Fruit fly (Drosophila melanogaster) whole organism, embryonic: ENCODE measurements around the gene Sbds.

Source experiments
- Asciz ChIP-seq: fragments of 200-800 bp; sonication (Bioruptor generic); optimal IDR thresholded peaks from 2 replicates; lab custom pipeline; 2017; ENCODE audit warnings: missing biosample characterization, mild to moderate bottlenecking, missing genetic modification characterization, missing genetic modification reagents
- CG11504 ChIP-seq: fragments of 200-800 bp; sonication (Bioruptor generic); optimal IDR thresholded peaks from 3 replicates; lab custom pipeline; 2019; ENCODE audit warnings: missing biosample characterization, mild to moderate bottlenecking, missing genetic modification characterization, moderate library complexity
- CG11695 ChIP-seq: fragments of 200-800 bp; sonication (Bioruptor generic); IDR thresholded peaks from 3 replicates; pipeline ENCODE4 v1.3.6; 2022; ENCODE audit warnings: missing biosample characterization, missing genetic modification characterization
- CG14667 ChIP-seq: fragments of 200-800 bp; sonication (Bioruptor generic); IDR thresholded peaks from 2 replicates; pipeline ENCODE4 v1.3.6; 2022; ENCODE audit warnings: missing biosample characterization, missing genetic modification characterization
- CG15269 ChIP-seq: fragments of 200-800 bp; sonication (Bioruptor generic); optimal IDR thresholded peaks from 2 replicates; lab custom pipeline; 2018; ENCODE audit warnings: missing biosample characterization, mild to moderate bottlenecking, missing genetic modification characterization, moderate library complexity
- CG15514 ChIP-seq: fragments of 200-800 bp; sonication (Bioruptor generic); optimal IDR thresholded peaks from 3 replicates; lab custom pipeline; 2017; ENCODE audit warnings: missing biosample characterization, missing genetic modification characterization, mild to moderate bottlenecking, moderate library complexity, missing genetic modification reagents
- CG17385 ChIP-seq: fragments of 200-800 bp; sonication (Bioruptor generic); optimal IDR thresholded peaks from 3 replicates; lab custom pipeline; 2018; ENCODE audit warnings: missing biosample characterization, mild to moderate bottlenecking, missing genetic modification characterization
- CG17612 ChIP-seq: fragments of 200-800 bp; sonication (Bioruptor generic); IDR thresholded peaks from 2 replicates; pipeline ENCODE4 v1.3.6; 2022; ENCODE audit warnings: missing biosample characterization, missing genetic modification characterization
- CG2678 ChIP-seq: fragments of 200-800 bp; sonication (Bioruptor generic); optimal IDR thresholded peaks from 3 replicates; lab custom pipeline; 2019; ENCODE audit warnings: missing biosample characterization, mild to moderate bottlenecking, missing genetic modification characterization, moderate library complexity
- CG2875 ChIP-seq: fragments of 200-800 bp; sonication (Bioruptor generic); optimal IDR thresholded peaks from 2 replicates; lab custom pipeline; 2017; ENCODE audit warnings: missing biosample characterization, mild to moderate bottlenecking, missing genetic modification characterization, missing genetic modification reagents
- CG30403 ChIP-seq: fragments of 200-800 bp; sonication (Bioruptor generic); optimal IDR thresholded peaks from 3 replicates; lab custom pipeline; 2016; ENCODE audit warnings: missing biosample characterization, missing genetic modification characterization
- CG32532 ChIP-seq: fragments of 200-800 bp; sonication (Bioruptor generic); IDR thresholded peaks from 2 replicates; pipeline ENCODE4 v1.3.6; 2022; ENCODE audit warnings: missing biosample characterization, missing genetic modification characterization
- CG3726 ChIP-seq: fragments of 200-800 bp; sonication (Bioruptor generic); IDR thresholded peaks from 3 replicates; pipeline ENCODE4, ENCODE4 v1.3.6; 2022; ENCODE audit warnings: missing biosample characterization, missing genetic modification characterization
- CG4328 ChIP-seq: fragments of 200-800 bp; sonication (Bioruptor generic); optimal IDR thresholded peaks from 3 replicates; lab custom pipeline; 2017; ENCODE audit warnings: missing biosample characterization, missing genetic modification reagents, missing genetic modification characterization
- CG7786 ChIP-seq: fragments of 200-800 bp; sonication (Bioruptor generic); optimal IDR thresholded peaks from 2 replicates; lab custom pipeline; 2016; ENCODE audit warnings: missing biosample characterization, missing genetic modification characterization
- CG9932 ChIP-seq: fragments of 200-800 bp; sonication (Bioruptor generic); IDR thresholded peaks from 2 replicates; pipeline ENCODE4 v1.3.6; 2022; ENCODE audit warnings: missing biosample characterization, missing genetic modification characterization
- CoRest ChIP-seq: fragments of 200-800 bp; sonication (Bioruptor generic); optimal IDR thresholded peaks from 3 replicates; lab custom pipeline; 2018; ENCODE audit warnings: missing biosample characterization, mild to moderate bottlenecking, missing genetic modification characterization, moderate library complexity
- Dbx ChIP-seq: fragments of 200-800 bp; sonication (Bioruptor generic); IDR thresholded peaks from 3 replicates; pipeline ENCODE4 v1.3.6; 2022; ENCODE audit warnings: missing biosample characterization, missing genetic modification characterization
- E2f2 ChIP-seq: fragments of 200-800 bp; sonication (Bioruptor generic); IDR thresholded peaks from 2 replicates; pipeline ENCODE4 v1.3.6; 2022; ENCODE audit warnings: missing biosample characterization, missing genetic modification characterization
- Fer3 ChIP-seq: fragments of 200-800 bp; sonication (Bioruptor generic); optimal IDR thresholded peaks from 2 replicates; lab custom pipeline; 2018; ENCODE audit warnings: missing biosample characterization, mild to moderate bottlenecking, missing genetic modification characterization, moderate library complexity
- Hr78 ChIP-seq, 2 experiments: fragments of 200-800 bp in 1 of 2; fragments of >200 bp in 1 of 2; sonication (Bioruptor generic) in 1 of 2; optimal IDR thresholded peaks; 2 replicates each; lab custom pipeline; 2017 to 2019; ENCODE audit warnings: missing biosample characterization in 2 of 2, missing genetic modification characterization in 2 of 2, mild to moderate bottlenecking in 1 of 2, moderate library complexity in 1 of 2
- Hsf ChIP-seq: fragments of 200-800 bp; sonication (Bioruptor generic); optimal IDR thresholded peaks from 3 replicates; lab custom pipeline; 2016; ENCODE audit warnings: missing biosample characterization, missing genetic modification characterization
- Med ChIP-seq: fragments of 200-800 bp; sonication (Bioruptor generic); peaks from one replicate; lab custom pipeline; 2016; ENCODE audit warnings: missing biosample characterization, missing genetic modification characterization, mild to moderate bottlenecking, inconsistent platforms, moderate library complexity
- NfI ChIP-seq: fragments of 200-800 bp; sonication (Bioruptor generic); optimal IDR thresholded peaks from 3 replicates; lab custom pipeline; 2018; ENCODE audit warnings: missing biosample characterization, mild to moderate bottlenecking, missing genetic modification characterization, moderate library complexity
- Oli ChIP-seq: fragments of 200-800 bp; sonication (Bioruptor generic); optimal IDR thresholded peaks from 2 replicates; lab custom pipeline; 2018; ENCODE audit warnings: missing biosample characterization, mild to moderate bottlenecking, missing genetic modification characterization, moderate library complexity
- Rfx ChIP-seq: fragments of 200-800 bp; sonication (Bioruptor generic); IDR thresholded peaks from 2 replicates; pipeline ENCODE4 v1.3.6; 2022; ENCODE audit warnings: missing biosample characterization, missing genetic modification characterization
- Sox100B ChIP-seq: fragments of 200-800 bp; sonication (Bioruptor generic); optimal IDR thresholded peaks from 3 replicates; lab custom pipeline; 2018; ENCODE audit warnings: missing biosample characterization, mild to moderate bottlenecking, missing genetic modification characterization
- Sox102F ChIP-seq: fragments of 200-800 bp; sonication (Bioruptor generic); optimal IDR thresholded peaks from 2 replicates; lab custom pipeline; 2018; ENCODE audit warnings: missing biosample characterization, mild to moderate bottlenecking, missing genetic modification characterization, moderate library complexity
- Xrp1 ChIP-seq: fragments of 200-800 bp; sonication (Bioruptor generic); IDR thresholded peaks from 2 replicates; pipeline ENCODE4 v1.3.6; 2022; ENCODE audit warnings: missing biosample characterization, missing genetic modification characterization
- al ChIP-seq: fragments of 200-800 bp; sonication (Bioruptor generic); IDR thresholded peaks from 2 replicates; pipeline ENCODE4 v1.3.6; 2022; ENCODE audit warnings: missing biosample characterization, missing genetic modification characterization
- ash1 ChIP-seq: fragments of 200-800 bp; sonication (Bioruptor generic); optimal IDR thresholded peaks from 2 replicates; lab custom pipeline; 2018; ENCODE audit warnings: missing biosample characterization, mild to moderate bottlenecking, missing genetic modification characterization
- crol ChIP-seq: fragments of 200-800 bp; sonication (Bioruptor generic); IDR thresholded peaks from 2 replicates; pipeline ENCODE4 v1.3.6; 2022; ENCODE audit warnings: missing biosample characterization, missing genetic modification characterization
- danr ChIP-seq: fragments of 200-800 bp; sonication (Bioruptor generic); IDR thresholded peaks from 2 replicates; pipeline ENCODE4 v1.3.6; 2022; ENCODE audit warnings: missing biosample characterization, missing genetic modification characterization
- dpn ChIP-seq, 2 experiments: fragments of 200-800 bp; sonication (Bioruptor generic); optimal IDR thresholded peaks; 3 replicates each; lab custom pipeline; 2016; ENCODE audit warnings: missing biosample characterization in 2 of 2, missing genetic modification characterization in 2 of 2
- gem ChIP-seq: fragments of 200-800 bp; sonication (Bioruptor generic); optimal IDR thresholded peaks from 2 replicates; lab custom pipeline; 2019; ENCODE audit warnings: missing biosample characterization, mild to moderate bottlenecking, missing genetic modification characterization, moderate library complexity
- ken ChIP-seq: fragments of 200-800 bp; sonication (Bioruptor generic); IDR thresholded peaks from 3 replicates; pipeline ENCODE4 v1.3.6; 2022; ENCODE audit warnings: missing biosample characterization, missing genetic modification characterization
- pho ChIP-seq: fragments of 200-800 bp; sonication (Bioruptor generic); optimal IDR thresholded peaks from 2 replicates; lab custom pipeline; 2016; ENCODE audit warnings: missing biosample characterization, missing genetic modification characterization
- phol ChIP-seq: fragments of 200-800 bp; sonication (Bioruptor generic); optimal IDR thresholded peaks from 3 replicates; lab custom pipeline; 2018; ENCODE audit warnings: missing biosample characterization, mild to moderate bottlenecking, missing genetic modification characterization, moderate library complexity
- psq ChIP-seq: fragments of 200-800 bp; sonication (Bioruptor generic); optimal IDR thresholded peaks from 2 replicates; lab custom pipeline; 2017; ENCODE audit warnings: missing biosample characterization, missing genetic modification characterization
- ranshi ChIP-seq: fragments of 200-800 bp; sonication (Bioruptor generic); IDR thresholded peaks from 2 replicates; pipeline ENCODE4 v1.3.6; 2022; ENCODE audit warnings: missing biosample characterization, missing genetic modification characterization
- row ChIP-seq: fragments of 200-800 bp; sonication (Bioruptor generic); IDR thresholded peaks from 3 replicates; pipeline ENCODE4 v1.3.6; 2022; ENCODE audit warnings: missing biosample characterization, missing genetic modification characterization
- sd ChIP-seq: fragments of 200-800 bp; sonication (Bioruptor generic); optimal IDR thresholded peaks from 3 replicates; lab custom pipeline; 2018; ENCODE audit warnings: missing biosample characterization, mild to moderate bottlenecking, missing genetic modification characterization, moderate library complexity
- sens ChIP-seq: fragments of 200-800 bp; sonication (Bioruptor generic); peaks from one replicate; lab custom pipeline; 2016; ENCODE audit warnings: missing biosample characterization, missing genetic modification characterization
- shn ChIP-seq: fragments of 200-800 bp; sonication (Bioruptor generic); optimal IDR thresholded peaks from 3 replicates; lab custom pipeline; 2016; ENCODE audit warnings: missing biosample characterization, missing genetic modification characterization
- sr ChIP-seq: fragments of 200-800 bp; sonication (Bioruptor generic); IDR thresholded peaks from 3 replicates; pipeline ENCODE4 v1.3.6; 2022; ENCODE audit warnings: missing biosample characterization, missing genetic modification characterization
- sug ChIP-seq: fragments of 200-800 bp; optimal IDR thresholded peaks from 2 replicates; lab custom pipeline; 2019; ENCODE audit warnings: missing biosample characterization, mild to moderate bottlenecking, missing genetic modification characterization, moderate library complexity
- tgo ChIP-seq: fragments of 200-800 bp; sonication (Bioruptor generic); IDR thresholded peaks from 3 replicates; pipeline ENCODE4 v1.3.6; 2022; ENCODE audit warnings: missing biosample characterization, missing genetic modification characterization
- zf30C ChIP-seq: fragments of 200-800 bp; sonication (Bioruptor generic); optimal IDR thresholded peaks from 3 replicates; lab custom pipeline; 2018; ENCODE audit warnings: missing biosample characterization, mild to moderate bottlenecking, missing genetic modification characterization

Gene Sbds

dm6 chr3L:6706723-6707591, 45.8 kb upstream of the Sbds start:
- TF ChIP-seq CG2678 (tag; lab: Kevin White, UChicago) (peak; percentile 48), CG30403 (GFP tag; lab: Kevin White, UChicago) (peak; percentile 18), Sox102F (GFP tag; lab: Kevin White, UChicago) (peak; percentile 53), Xrp1 (GFP tag; lab: Robert Waterston, UW) (no peak), CoRest (tag; lab: Kevin White, UChicago) (peak; percentile 35), Oli (tag; lab: Kevin White, UChicago) (peak; percentile 13), Fer3 (tag; lab: Kevin White, UChicago) (peak; percentile 30), sug (tag; lab: Kevin White, UChicago) (peak; percentile 11), dpn (GFP tag; optimal IDR thresholded peaks at IDR 0.05; lab: Kevin White, UChicago) (no peak), CG2875 (GFP tag; lab: Kevin White, UChicago) (no peak), NfI (GFP tag; lab: Kevin White, UChicago) (peak; percentile 30), ranshi (GFP tag; lab: Robert Waterston, UW) (peak; percentile 34; the same call in 1 of the 2 replicates), CG3726 (GFP tag; lab: Robert Waterston, UW) (no peak), CG17385 (GFP tag; lab: Kevin White, UChicago) (no peak), ash1 (GFP tag; lab: Kevin White, UChicago) (no peak), Dbx (GFP tag; lab: Robert Waterston, UW) (0 out of 3 replicates have a peak, but pooled peaks have one; percentile 13), Med (GFP tag; lab: Kevin White, UChicago) (peak; percentile 63), E2f2 (GFP tag; lab: Robert Waterston, UW) (no peak), sr (GFP tag; lab: Robert Waterston, UW) (peak; percentile 99), shn (no peak), CG15514 (GFP tag; lab: Kevin White, UChicago) (no peak), Sox100B (GFP tag; lab: Kevin White, UChicago) (peak; percentile 4), crol (GFP tag; lab: Robert Waterston, UW) (0 out of 2 replicates have a peak, but pooled peaks have one; percentile 19), Rfx (GFP tag; lab: Robert Waterston, UW) (peak; percentile 46), sd (tag; lab: Kevin White, UChicago) (peak; percentile 93), CG32532 (0 out of 2 replicates have a peak, but pooled peaks have one; percentile 12), CG7786 (GFP tag; lab: Kevin White, UChicago) (no peak), psq (no peak), Hsf (GFP tag; lab: Kevin White, UChicago) (peak; percentile 7), CG11504 (tag; lab: Kevin White, UChicago) (peak; percentile 51), CG14667 (no peak), tgo (GFP tag; lab: Robert Waterston, UW) (0 out of 3 replicates have a peak, but pooled peaks have one; percentile 30), sens (GFP tag; lab: Kevin White, UChicago) (peak; percentile 47), zf30C (no peak), row (GFP tag; lab: Robert Waterston, UW) (peak; percentile 39; the same call in 2 of the 3 replicates), CG15269 (tag; lab: Kevin White, UChicago) (peak; percentile 35), CG17612 (GFP tag; lab: Robert Waterston, UW) (no peak), Asciz (GFP tag; lab: Kevin White, UChicago) (peak; percentile 16), pho (peak; percentile 8), phol (tag; lab: Kevin White, UChicago) (peak; percentile 33), al (GFP tag; lab: Robert Waterston, UW) (0 out of 2 replicates have a peak, but pooled peaks have one; percentile 20), CG9932 (GFP tag; lab: Robert Waterston, UW) (peak; percentile 52; the same call in 1 of the 2 replicates), danr (GFP tag; lab: Robert Waterston, UW) (0 out of 2 replicates have a peak, but pooled peaks have one; percentile 41), CG11695 (GFP tag; lab: Robert Waterston, UW) (no peak), ken (GFP tag; lab: Robert Waterston, UW) (no peak), CG4328 (GFP tag; lab: Kevin White, UChicago) (peak; percentile 42), Hr78 (GFP tag; optimal IDR thresholded peaks at IDR 0.05; lab: Kevin White, UChicago) (no peak), gem (peak; percentile 48)
